Worm (Caenorhabditis elegans) whole organism, young adult: ENCODE measurements around the gene glb-6.

Experiments
- B0035.1 ChIP-seq: sonication (generic microtip); optimal IDR thresholded peaks from 2 replicates; lab custom pipeline; 2016; ENCODE audit warnings: missing genetic modification characterization, mild to moderate bottlenecking, missing compliant biosample characterization, missing genotype, missing genetic modification reagents
- B0261.1 ChIP-seq: sonication (generic microtip); optimal IDR thresholded peaks from 2 replicates; lab custom pipeline; 2016; ENCODE audit warnings: mild to moderate bottlenecking, missing genetic modification characterization, moderate library complexity, missing compliant biosample characterization
- C06A6.2 ChIP-seq: fragments of 200-800 bp; sonication (Bioruptor generic); conservative IDR thresholded peaks from 2 replicates; pipeline ENCODE4 v1.3.6; 2022; ENCODE audit warnings: missing genetic modification characterization, missing compliant biosample characterization
- C17E4.6 ChIP-seq: fragments of 200-800 bp; sonication (Bioruptor generic); IDR thresholded peaks from 2 replicates; pipeline ENCODE4 v1.3.6; 2022; ENCODE audit warnings: missing genetic modification reagents, missing genetic modification characterization, missing compliant biosample characterization
- D2030.7 ChIP-seq: fragments of 200-800 bp; sonication (Bioruptor generic); IDR thresholded peaks from 2 replicates; pipeline ENCODE4 v1.3.6; 2022; ENCODE audit warnings: missing genetic modification reagents, missing genetic modification characterization, missing compliant biosample characterization
- F22D6.2 ChIP-seq: sonication (generic microtip); optimal IDR thresholded peaks from 2 replicates; lab custom pipeline; 2016; ENCODE audit warnings: mild to moderate bottlenecking, missing genetic modification characterization, missing compliant biosample characterization
- F23B12.7 ChIP-seq: sonication (generic microtip); optimal IDR thresholded peaks from 2 replicates; lab custom pipeline; 2017; ENCODE audit warnings: missing genetic modification characterization, mild to moderate bottlenecking, missing compliant biosample characterization, antibody characterized with exemption, moderate library complexity; ENCODE audit not compliant: insufficient read depth
- F49E8.2 ChIP-seq: sonication (generic microtip); optimal IDR thresholded peaks from 3 replicates; lab custom pipeline; 2017; ENCODE audit warnings: missing genetic modification characterization, mild to moderate bottlenecking, missing compliant biosample characterization, antibody characterized with exemption, moderate library complexity; ENCODE audit not compliant: insufficient read depth
- T07F8.4 ChIP-seq: sonication (generic microtip); optimal IDR thresholded peaks from 2 replicates; lab custom pipeline; 2016; ENCODE audit warnings: mild to moderate bottlenecking, missing genetic modification characterization, moderate library complexity, missing compliant biosample characterization
- ama-1 ChIP-seq, 3 experiments: fragments of 150-350 bp in 1 of 3; sonication (generic microtip) in 2 of 3; optimal IDR thresholded peaks; 2 replicates each; lab custom pipeline; 2014 to 2018; ENCODE audit warnings: missing biosample characterization in 2 of 3, missing genetic modification characterization in 2 of 3, missing genetic modification reagents in 2 of 3
- aptf-2 ChIP-seq: fragments of 200-800 bp; sonication (Bioruptor generic); conservative IDR thresholded peaks from 2 replicates; pipeline ENCODE4 v1.3.6; 2022; ENCODE audit warnings: missing genetic modification reagents, missing genetic modification characterization, missing compliant biosample characterization
- aptf-3 ChIP-seq: fragments of 200-800 bp; sonication (Bioruptor generic); IDR thresholded peaks from 2 replicates; pipeline ENCODE4 v1.3.6; 2022; ENCODE audit warnings: missing genetic modification characterization, missing compliant biosample characterization
- bed-2 ChIP-seq: fragments of 200-800 bp; sonication (Bioruptor generic); IDR thresholded peaks from 2 replicates; pipeline ENCODE4 v1.3.6; 2022; ENCODE audit warnings: missing genetic modification reagents, missing genetic modification characterization, missing compliant biosample characterization
- ccch-3 ChIP-seq: fragments of 200-800 bp; sonication (Bioruptor generic); optimal IDR thresholded peaks from 2 replicates; lab custom pipeline; 2018; ENCODE audit warnings: mild to moderate bottlenecking, missing genetic modification characterization, missing compliant biosample characterization
- ceh-40 ChIP-seq: fragments of 200-800 bp; sonication (Bioruptor generic); IDR thresholded peaks from 2 replicates; pipeline ENCODE4 v1.3.6; 2022; ENCODE audit warnings: missing genetic modification characterization, missing compliant biosample characterization
- chd-7 ChIP-seq: sonication (generic microtip); optimal IDR thresholded peaks from 2 replicates; lab custom pipeline; 2016; ENCODE audit warnings: mild to moderate bottlenecking, missing genetic modification characterization, moderate library complexity, missing compliant biosample characterization
- dpff-1 ChIP-seq: sonication (generic microtip); optimal IDR thresholded peaks from 2 replicates; lab custom pipeline; 2017; ENCODE audit warnings: mild to moderate bottlenecking, missing genetic modification characterization, missing compliant biosample characterization
- dpl-1 ChIP-seq: fragments of 150-350 bp; optimal IDR thresholded peaks from 2 replicates; lab custom pipeline; 2014; ENCODE audit warnings: missing biosample characterization, missing genetic modification reagents, missing genetic modification characterization
- egl-18 ChIP-seq: fragments of 200-800 bp; sonication (Bioruptor generic); IDR thresholded peaks from 2 replicates; pipeline ENCODE4 v1.3.6; 2022; ENCODE audit warnings: missing genetic modification reagents, missing genetic modification characterization, missing compliant biosample characterization
- egl-44 ChIP-seq: fragments of 200-800 bp; sonication (Bioruptor generic); IDR thresholded peaks from 2 replicates; pipeline ENCODE4 v1.3.6; 2022; ENCODE audit warnings: missing genetic modification reagents, missing genetic modification characterization, missing compliant biosample characterization
- egrh-3 ChIP-seq: fragments of 200-800 bp; sonication (Bioruptor generic); IDR thresholded peaks from 2 replicates; pipeline ENCODE4 v1.3.6; 2022; ENCODE audit warnings: missing genetic modification reagents, missing genetic modification characterization, missing compliant biosample characterization
- ets-4 ChIP-seq: fragments of 200-800 bp; sonication (Bioruptor generic); optimal IDR thresholded peaks from 2 replicates; lab custom pipeline; 2018; ENCODE audit warnings: mild to moderate bottlenecking, missing genetic modification characterization, missing compliant biosample characterization
- hlh-12 ChIP-seq: sonication (generic microtip); optimal IDR thresholded peaks from 2 replicates; lab custom pipeline; 2016; ENCODE audit warnings: missing genetic modification characterization, missing compliant biosample characterization
- hlh-26 ChIP-seq: fragments of 200-800 bp; sonication (Bioruptor generic); conservative IDR thresholded peaks from 2 replicates; pipeline ENCODE4 v1.3.6; 2022; ENCODE audit warnings: missing genetic modification reagents, missing genetic modification characterization, missing compliant biosample characterization
- hrde-1 ChIP-seq: sonication (generic microtip); optimal IDR thresholded peaks from 2 replicates; lab custom pipeline; 2016; ENCODE audit warnings: missing genetic modification characterization, mild to moderate bottlenecking, missing compliant biosample characterization, moderate library complexity, missing genotype, missing genetic modification reagents, borderline replicate concordance
- lag-1 ChIP-seq: fragments of 200-800 bp; sonication (Bioruptor generic); IDR thresholded peaks from 2 replicates; pipeline ENCODE4 v1.3.6; 2022; ENCODE audit warnings: missing genetic modification reagents, missing genetic modification characterization, missing compliant biosample characterization
- let-607 ChIP-seq, 2 experiments: fragments of 200-800 bp in 1 of 2; sonication (Bioruptor generic) in 1 of 2; sonication (generic microtip) in 1 of 2; optimal IDR thresholded peaks; 2 replicates each; lab custom pipeline; 2016 to 2018; ENCODE audit warnings: mild to moderate bottlenecking in 2 of 2, missing compliant biosample characterization in 2 of 2, missing genetic modification characterization in 2 of 2, moderate library complexity in 2 of 2, missing genotype in 1 of 2
- lin-40 ChIP-seq: sonication (generic microtip); optimal IDR thresholded peaks from 2 replicates; lab custom pipeline; 2016; ENCODE audit warnings: missing genetic modification characterization, mild to moderate bottlenecking, missing compliant biosample characterization, missing genotype, missing genetic modification reagents
- lin-54 ChIP-seq: fragments of 200-800 bp; sonication (Bioruptor generic); optimal IDR thresholded peaks from 2 replicates; lab custom pipeline; 2018; ENCODE audit warnings: mild to moderate bottlenecking, missing genetic modification characterization, missing compliant biosample characterization
- madf-8 ChIP-seq: fragments of 200-800 bp; sonication (Bioruptor generic); conservative IDR thresholded peaks from 2 replicates; pipeline ENCODE4 v1.3.6; 2022; ENCODE audit warnings: missing genetic modification reagents, missing genetic modification characterization, missing compliant biosample characterization
- nfya-1 ChIP-seq: sonication (generic microtip); optimal IDR thresholded peaks from 2 replicates; lab custom pipeline; 2017; ENCODE audit warnings: antibody characterized with exemption, missing compliant biosample characterization, missing genetic modification characterization, borderline replicate concordance; ENCODE audit not compliant: insufficient read depth
- nhr-80 ChIP-seq: sonication (generic microtip); optimal IDR thresholded peaks from 2 replicates; lab custom pipeline; 2016; ENCODE audit warnings: missing genetic modification characterization, missing compliant biosample characterization
- rpc-1 ChIP-seq, 2 experiments: fragments of 150-350 bp in 1 of 2; sonication (generic microtip) in 1 of 2; optimal IDR thresholded peaks; 2 replicates each; lab custom pipeline; 2014 to 2018; ENCODE audit warnings: missing biosample characterization in 1 of 2, missing genetic modification characterization in 1 of 2, missing genetic modification reagents in 1 of 2, missing genotype in 1 of 2
- sdz-38 ChIP-seq: sonication (generic microtip); optimal IDR thresholded peaks from 2 replicates; lab custom pipeline; 2016; ENCODE audit warnings: missing genotype, missing genetic modification characterization, missing compliant biosample characterization
- snpc-1.1 ChIP-seq: sonication (generic microtip); optimal IDR thresholded peaks from 2 replicates; lab custom pipeline; 2017; ENCODE audit warnings: missing genetic modification characterization, mild to moderate bottlenecking, missing compliant biosample characterization, antibody characterized with exemption, moderate library complexity, missing genotype, missing genetic modification reagents; ENCODE audit not compliant: insufficient read depth
- tbx-9 ChIP-seq: sonication (generic microtip); optimal IDR thresholded peaks from 2 replicates; lab custom pipeline; 2016; ENCODE audit warnings: borderline replicate concordance, missing genetic modification characterization, inconsistent platforms, missing compliant biosample characterization
- tlf-1 ChIP-seq: fragments of 200-800 bp; sonication (Bioruptor generic); optimal IDR thresholded peaks from 2 replicates; lab custom pipeline; 2018; ENCODE audit warnings: mild to moderate bottlenecking, missing genetic modification characterization, missing compliant biosample characterization
- zfh-2 ChIP-seq: fragments of 200-800 bp; sonication (Bioruptor generic); conservative IDR thresholded peaks from 2 replicates; pipeline ENCODE4 v1.3.6; 2022; ENCODE audit warnings: missing genetic modification reagents, missing genetic modification characterization, missing compliant biosample characterization
- ztf-18 ChIP-seq: sonication (generic microtip); optimal IDR thresholded peaks from 2 replicates; lab custom pipeline; 2016; ENCODE audit warnings: missing genotype, mild to moderate bottlenecking, missing genetic modification characterization, missing compliant biosample characterization
- ztf-3 ChIP-seq: fragments of 200-800 bp; sonication (Bioruptor generic); optimal IDR thresholded peaks from 2 replicates; lab custom pipeline; 2018; ENCODE audit warnings: mild to moderate bottlenecking, missing genetic modification characterization, missing compliant biosample characterization

glb-6 gene

DNA sequence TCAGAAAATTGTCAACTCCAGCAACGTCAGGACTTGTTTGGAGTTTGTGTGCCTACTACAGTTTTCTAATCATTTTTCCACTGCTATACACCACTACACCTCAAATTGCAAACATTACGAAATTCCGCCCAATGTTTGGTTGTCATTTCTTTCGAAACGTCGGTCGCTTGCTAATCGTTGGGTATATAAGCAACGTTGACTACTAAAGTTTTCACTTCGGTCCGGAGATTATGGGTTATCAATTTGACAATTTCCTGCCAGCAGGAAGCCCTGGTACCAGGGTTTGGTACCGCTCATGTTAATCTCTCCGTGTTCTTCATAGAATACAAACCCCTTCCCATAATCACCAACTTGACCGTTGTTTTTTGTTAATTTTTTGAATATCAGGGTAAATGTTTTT is 5.7 kb upstream of the glb-6 start (continued):
- TF ChIP-seq bed-2, result no peak
- TF ChIP-seq sdz-38, result no peak
- TF ChIP-seq F23B12.7 (tag; lab: Kevin White, UChicago), result no peak
- TF ChIP-seq lin-40 (tag; lab: Kevin White, UChicago), result peak; percentile 53
- TF ChIP-seq madf-8 (GFP tag; lab: Robert Waterston, UW), result no peak
- no peak for TF ChIP-seq egl-44 (GFP tag; lab: Robert Waterston, UW)
- TF ChIP-seq D2030.7, result no peak
- no peak for TF ChIP-seq chd-7 (tag; lab: Kevin White, UChicago)
- no peak for TF ChIP-seq F49E8.2
- no peak for TF ChIP-seq egrh-3 (GFP tag; lab: Robert Waterston, UW)
- TF ChIP-seq zfh-2 (GFP tag; lab: Robert Waterston, UW), result no peak
- TF ChIP-seq nhr-80 (tag; lab: Kevin White, UChicago), result peak; percentile 66
- TF ChIP-seq aptf-3 (GFP tag; lab: Robert Waterston, UW), result no peak
- no peak for TF ChIP-seq hrde-1 (tag; lab: Kevin White, UChicago)
- no peak for TF ChIP-seq egl-18 (GFP tag; lab: Robert Waterston, UW)
- peak; percentile 61 for TF ChIP-seq rpc-1 (optimal IDR thresholded peaks at IDR 0.05; lab: Kevin White, UChicago)
- TF ChIP-seq rpc-1 (tag; optimal IDR thresholded peaks at IDR 0.05; lab: Kevin White, UChicago), result peak; percentile 42
- TF ChIP-seq dpl-1 (GFP tag; lab: Kevin White, UChicago), result no peak
- no peak for TF ChIP-seq C17E4.6 (GFP tag; lab: Robert Waterston, UW)
- TF ChIP-seq lin-54, result peak; percentile 6
- peak; percentile 54 for TF ChIP-seq B0261.1 (tag; lab: Kevin White, UChicago)
- TF ChIP-seq aptf-2 (GFP tag; lab: Robert Waterston, UW), result no peak
- no peak; the same call in 1 of the 2 replicates for TF ChIP-seq C06A6.2 (GFP tag; lab: Robert Waterston, UW)
- TF ChIP-seq hlh-26 (GFP tag; lab: Robert Waterston, UW), result no peak
- no peak for TF ChIP-seq hlh-12 (tag; lab: Kevin White, UChicago)
- no peak for TF ChIP-seq ztf-18
- no peak for TF ChIP-seq T07F8.4 (tag; lab: Kevin White, UChicago)
- TF ChIP-seq ceh-40, result no peak
- TF ChIP-seq B0035.1, result no peak
- TF ChIP-seq ztf-3 (GFP tag; lab: Kevin White, UChicago), result no peak
- no peak for TF ChIP-seq snpc-1.1 (tag; lab: Kevin White, UChicago)

DNA sequence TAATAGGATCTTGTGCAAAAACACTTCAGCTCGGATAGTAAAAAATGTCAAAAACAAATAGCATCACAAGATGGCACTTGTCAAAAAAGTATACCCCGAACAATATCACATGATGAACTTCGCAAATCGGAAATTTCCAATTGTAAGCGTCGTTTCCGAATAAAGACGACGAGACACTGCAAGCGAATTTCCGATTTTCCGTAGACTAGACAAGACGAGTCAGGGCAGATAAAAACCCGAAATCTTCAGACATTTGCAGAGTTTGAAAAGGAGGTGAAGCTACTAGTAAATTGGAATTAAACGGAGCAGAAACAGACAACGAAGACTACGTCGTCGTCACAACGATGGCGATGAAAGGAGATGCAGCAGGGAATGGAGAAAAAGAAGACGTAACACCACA is 1.4 kb upstream of the glb-6 start:
- TF ChIP-seq tlf-1 (GFP tag; lab: Kevin White, UChicago), result no peak
- TF ChIP-seq dpff-1 (tag; lab: Kevin White, UChicago), result no peak
- no peak for TF ChIP-seq ztf-3 (GFP tag; lab: Kevin White, UChicago)
- TF ChIP-seq ccch-3 (GFP tag; lab: Kevin White, UChicago), result no peak
- TF ChIP-seq bed-2, result no peak
- TF ChIP-seq F22D6.2, result no peak
- TF ChIP-seq nfya-1, result no peak
- TF ChIP-seq tbx-9 (tag; lab: Kevin White, UChicago), result no peak
- no peak for TF ChIP-seq aptf-2 (GFP tag; lab: Robert Waterston, UW)
- TF ChIP-seq F49E8.2, result no peak

DNA sequence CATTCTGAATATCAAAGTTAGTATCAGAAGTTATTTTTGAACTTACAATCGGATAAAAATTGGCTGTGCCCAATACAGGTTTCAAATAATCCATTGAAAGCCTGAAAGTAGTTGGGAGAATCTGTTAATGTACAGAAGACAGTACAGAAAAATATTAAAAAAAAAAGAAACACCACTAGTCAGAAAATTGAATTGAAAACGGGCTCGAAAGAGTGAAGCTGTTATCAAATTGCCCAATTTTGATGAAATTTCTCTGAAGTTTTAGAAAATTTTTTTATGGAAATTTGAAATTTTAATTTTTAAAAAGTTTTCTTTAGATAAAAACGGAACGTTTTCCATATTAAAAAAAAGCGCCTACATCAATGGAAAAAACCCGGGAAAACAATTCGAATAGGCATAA is 3.2 kb downstream of the glb-6 start, which contains the start of gene C18C4.7:
C18C4.7 (minus strand) TSS at position 101 of the 400 bp plus-strand sequence.
- TF ChIP-seq snpc-1.1 (tag; lab: Kevin White, UChicago) (no peak), lag-1 (no peak), dpff-1 (tag; lab: Kevin White, UChicago) (no peak), let-607 (tag; optimal IDR thresholded peaks at IDR 0.05; lab: Kevin White, UChicago) (no peak), dpl-1 (GFP tag; lab: Kevin White, UChicago) (no peak), ets-4 (no peak), ama-1 (optimal IDR thresholded peaks at IDR 0.05; lab: Kevin White, UChicago) (no peak), ama-1 (GFP tag; optimal IDR thresholded peaks at IDR 0.05; lab: Kevin White, UChicago) (no peak)
